Fruit fly (Drosophila melanogaster) whole organism, prepupa: ENCODE measurements around the gene cmb.

Experiments used
- CG10669 ChIP-seq: fragments of 200-800 bp; sonication (Bioruptor generic); optimal IDR thresholded peaks from 3 replicates; lab custom pipeline; 2018; ENCODE audit warnings: missing biosample characterization, mild to moderate bottlenecking, missing genetic modification characterization, moderate library complexity
- CG3032 ChIP-seq: fragments of 200-800 bp; optimal IDR thresholded peaks from 2 replicates; lab custom pipeline; 2019; ENCODE audit warnings: missing biosample characterization, mild to moderate bottlenecking, missing genetic modification characterization, moderate library complexity
- CG31627 ChIP-seq: fragments of 200-800 bp; sonication (Bioruptor generic); optimal IDR thresholded peaks from 3 replicates; lab custom pipeline; 2016; ENCODE audit warnings: missing biosample characterization, missing genetic modification characterization
- CG34406 ChIP-seq: fragments of 200-800 bp; sonication (Bioruptor generic); optimal IDR thresholded peaks from 3 replicates; lab custom pipeline; 2016; ENCODE audit warnings: missing biosample characterization, missing genetic modification characterization
- CG3919 ChIP-seq: fragments of 200-800 bp; sonication (Bioruptor generic); optimal IDR thresholded peaks from 3 replicates; lab custom pipeline; 2016; ENCODE audit warnings: missing biosample characterization, missing genetic modification characterization
- CG8119 ChIP-seq: fragments of 200-800 bp; sonication (Bioruptor generic); IDR thresholded peaks from 3 replicates; pipeline ENCODE4 v1.3.6; 2022; ENCODE audit warnings: missing biosample characterization, missing genetic modification characterization
- Met ChIP-seq: fragments of 200-800 bp; sonication (Bioruptor generic); optimal IDR thresholded peaks from 3 replicates; lab custom pipeline; 2016; ENCODE audit warnings: missing biosample characterization, missing genetic modification characterization
- OdsH ChIP-seq: fragments of 200-800 bp; sonication (Bioruptor generic); optimal IDR thresholded peaks from 3 replicates; lab custom pipeline; 2016; ENCODE audit warnings: missing biosample characterization, missing genetic modification characterization
- Sox102F ChIP-seq: fragments of 200-800 bp; sonication (Bioruptor generic); optimal IDR thresholded peaks from 2 replicates; lab custom pipeline; 2016; ENCODE audit warnings: missing biosample characterization, mild to moderate bottlenecking, missing genetic modification characterization
- Sox14 ChIP-seq: fragments of 200-800 bp; sonication (Bioruptor generic); optimal IDR thresholded peaks from 3 replicates; lab custom pipeline; 2016; ENCODE audit warnings: missing biosample characterization, missing genetic modification characterization
- salr ChIP-seq, 2 experiments: fragments of 200-800 bp; sonication (Bioruptor generic); optimal IDR thresholded peaks; 3 replicates each; lab custom pipeline; 2016 to 2018; ENCODE audit warnings: missing biosample characterization in 2 of 2, missing genetic modification characterization in 2 of 2, mild to moderate bottlenecking in 1 of 2
- ss ChIP-seq, 2 experiments: fragments of 200-800 bp; sonication (Bioruptor generic); optimal IDR thresholded peaks; 2 replicates in 1 of 2; 3 replicates in 1 of 2; lab custom pipeline; 2017 to 2018; ENCODE audit warnings: mild to moderate bottlenecking in 2 of 2, missing biosample characterization in 2 of 2, missing genetic modification characterization in 2 of 2, moderate library complexity in 1 of 2

dm6 chr3L:13420212-13420611 lies 22.2 kb upstream of the cmb start:
- TF ChIP-seq CG31627 (GFP tag; lab: Kevin White, UChicago) (no peak), Sox102F (GFP tag; lab: Kevin White, UChicago) (no peak), OdsH (GFP tag; lab: Kevin White, UChicago) (no peak), Sox14 (GFP tag; lab: Kevin White, UChicago) (no peak), Met (GFP tag; lab: Kevin White, UChicago) (no peak), ss (GFP tag; optimal IDR thresholded peaks at IDR 0.05; lab: Kevin White, UChicago) (no peak), CG3919 (no peak), CG34406 (GFP tag; lab: Kevin White, UChicago) (no peak), CG10669 (GFP tag; lab: Kevin White, UChicago) (no peak), salr (GFP tag; optimal IDR thresholded peaks at IDR 0.05; lab: Kevin White, UChicago) (no peak), CG8119 (GFP tag; lab: Robert Waterston, UW) (no peak), CG3032 (tag; lab: Kevin White, UChicago) (no peak)
